Fruit fly (Drosophila melanogaster) whole organism, embryonic: Measurements from ENCODE around the gene Rilpl.
A peak's percentile ranks its signal among the peaks of the same experiment; 100 is the strongest.

ENCODE experiments used
- Aef1 ChIP-seq: fragments of 200-800 bp; sonication (Bioruptor generic); IDR thresholded peaks from 3 replicates; pipeline ENCODE4 v1.3.6; 2022; ENCODE audit warnings: missing biosample characterization, missing genetic modification characterization
- Antp ChIP-seq: fragments of 200-800 bp; sonication (Bioruptor generic); optimal IDR thresholded peaks from 3 replicates; lab custom pipeline; 2016; ENCODE audit warnings: missing biosample characterization, missing genetic modification characterization
- Bgb ChIP-seq: fragments of 200-800 bp; sonication (Bioruptor generic); IDR thresholded peaks from 2 replicates; pipeline ENCODE4 v1.3.6; 2022; ENCODE audit warnings: missing biosample characterization, missing genetic modification characterization; ENCODE audit not compliant: partially characterized antibody
- Bteb2 ChIP-seq: fragments of 200-800 bp; sonication (Bioruptor generic); optimal IDR thresholded peaks from 2 replicates; lab custom pipeline; 2016; ENCODE audit warnings: missing biosample characterization, missing genetic modification characterization
- CG1024 ChIP-seq: fragments of 200-800 bp; sonication (Bioruptor generic); IDR thresholded peaks from 2 replicates; pipeline ENCODE4 v1.3.6; 2022; ENCODE audit warnings: missing biosample characterization, missing genetic modification characterization
- CG10431 ChIP-seq: fragments of 200-800 bp; sonication (Bioruptor generic); optimal IDR thresholded peaks from 3 replicates; lab custom pipeline; 2018; ENCODE audit warnings: missing biosample characterization, mild to moderate bottlenecking, missing genetic modification characterization
- CG11696 ChIP-seq: fragments of 200-800 bp; sonication (Bioruptor generic); IDR thresholded peaks from 2 replicates; pipeline ENCODE4 v1.3.6; 2022; ENCODE audit warnings: missing biosample characterization, missing genetic modification characterization
- CG12391 ChIP-seq: fragments of 200-800 bp; sonication (Bioruptor generic); optimal IDR thresholded peaks from 3 replicates; lab custom pipeline; 2018; ENCODE audit warnings: missing biosample characterization, mild to moderate bottlenecking, missing genetic modification characterization, moderate library complexity
- CG2202 ChIP-seq: fragments of 200-800 bp; sonication (Bioruptor generic); optimal IDR thresholded peaks from 2 replicates; lab custom pipeline; 2018; ENCODE audit warnings: missing biosample characterization, mild to moderate bottlenecking, missing genetic modification characterization
- CG32772 ChIP-seq: fragments of 200-800 bp; sonication (Bioruptor generic); IDR thresholded peaks from 2 replicates; pipeline ENCODE4 v1.3.6; 2022; ENCODE audit warnings: missing biosample characterization, missing genetic modification characterization
- CG34376 ChIP-seq: fragments of 200-800 bp; sonication (Bioruptor generic); optimal IDR thresholded peaks from 2 replicates; lab custom pipeline; 2018; ENCODE audit warnings: missing biosample characterization, mild to moderate bottlenecking, missing genetic modification characterization
- CG4328 ChIP-seq: fragments of 200-800 bp; sonication (Bioruptor generic); optimal IDR thresholded peaks from 3 replicates; lab custom pipeline; 2017; ENCODE audit warnings: missing biosample characterization, missing genetic modification reagents, missing genetic modification characterization
- CG4424 ChIP-seq: fragments of 200-800 bp; sonication (Bioruptor generic); optimal IDR thresholded peaks from 3 replicates; lab custom pipeline; 2016; ENCODE audit warnings: missing biosample characterization, missing genetic modification characterization
- CG4617 ChIP-seq: fragments of 200-800 bp; sonication (Bioruptor generic); optimal IDR thresholded peaks from 3 replicates; lab custom pipeline; 2016; ENCODE audit warnings: missing biosample characterization, missing genetic modification characterization, borderline replicate concordance
- CG5953 ChIP-seq: fragments of 200-800 bp; sonication (Bioruptor generic); IDR thresholded peaks from 2 replicates; pipeline ENCODE4 v1.3.6; 2022; ENCODE audit warnings: missing biosample characterization, missing genetic modification characterization
- CG6654 ChIP-seq: fragments of 200-800 bp; sonication (Bioruptor generic); optimal IDR thresholded peaks from 2 replicates; lab custom pipeline; 2017; ENCODE audit warnings: missing biosample characterization, mild to moderate bottlenecking, missing genetic modification characterization
- CG9876 ChIP-seq: fragments of 200-800 bp; sonication (Bioruptor generic); optimal IDR thresholded peaks from 2 replicates; lab custom pipeline; 2016; ENCODE audit warnings: missing biosample characterization, missing genetic modification characterization
- D ChIP-seq, 2 experiments: fragments of 200-800 bp in 1 of 2; fragments of >200 bp in 1 of 2; sonication (Bioruptor generic) in 1 of 2; optimal IDR thresholded peaks; 2 replicates in 1 of 2; 3 replicates in 1 of 2; lab custom pipeline; 2017; ENCODE audit warnings: mild to moderate bottlenecking in 1 of 2, missing biosample characterization in 1 of 2, missing genetic modification characterization in 1 of 2, missing genetic modification reagents in 1 of 2
- D19A ChIP-seq: fragments of 200-800 bp; optimal IDR thresholded peaks from 3 replicates; lab custom pipeline; 2019; ENCODE audit warnings: missing biosample characterization, mild to moderate bottlenecking, missing genetic modification characterization, moderate library complexity
- Dad ChIP-seq: fragments of 200-800 bp; sonication (Bioruptor generic); optimal IDR thresholded peaks from 3 replicates; lab custom pipeline; 2016; ENCODE audit warnings: missing biosample characterization, missing genetic modification characterization
- Dek ChIP-seq: fragments of 200-800 bp; sonication (Bioruptor generic); optimal IDR thresholded peaks from 3 replicates; lab custom pipeline; 2019; ENCODE audit warnings: missing biosample characterization, mild to moderate bottlenecking, missing genetic modification characterization, moderate library complexity
- HLH54F ChIP-seq: fragments of 200-800 bp; sonication (Bioruptor generic); optimal IDR thresholded peaks from 3 replicates; lab custom pipeline; 2016; ENCODE audit warnings: missing biosample characterization, missing genetic modification characterization
- Hr51 ChIP-seq, 2 experiments: fragments of 200-800 bp; sonication (Bioruptor generic); optimal IDR thresholded peaks; 2 replicates in 1 of 2; 3 replicates in 1 of 2; lab custom pipeline; 2016 to 2018; ENCODE audit warnings: missing biosample characterization in 2 of 2, missing genetic modification characterization in 2 of 2, mild to moderate bottlenecking in 1 of 2, moderate library complexity in 1 of 2
- MESR4 ChIP-seq: fragments of 200-800 bp; sonication (Bioruptor generic); optimal IDR thresholded peaks from 2 replicates; lab custom pipeline; 2018; ENCODE audit warnings: missing biosample characterization, mild to moderate bottlenecking, missing genetic modification characterization, moderate library complexity
- Ssrp ChIP-seq: fragments of 200-800 bp; sonication (Bioruptor generic); optimal IDR thresholded peaks from 2 replicates; lab custom pipeline; 2018; ENCODE audit warnings: missing biosample characterization, mild to moderate bottlenecking, missing genetic modification characterization, moderate library complexity
- ab ChIP-seq: fragments of 200-800 bp; sonication (Bioruptor generic); optimal IDR thresholded peaks from 2 replicates; lab custom pipeline; 2016; ENCODE audit warnings: missing biosample characterization, missing genetic modification characterization
- bcd ChIP-seq: fragments of 200-800 bp; sonication (Bioruptor generic); optimal IDR thresholded peaks from 2 replicates; lab custom pipeline; 2017; ENCODE audit warnings: missing biosample characterization, mild to moderate bottlenecking, missing genetic modification characterization
- bsh ChIP-seq, 2 experiments: fragments of 200-800 bp; sonication (Bioruptor generic); optimal IDR thresholded peaks; 2 replicates each; lab custom pipeline; 2017 to 2018; ENCODE audit warnings: mild to moderate bottlenecking in 2 of 2, missing biosample characterization in 2 of 2, missing genetic modification characterization in 2 of 2, moderate library complexity in 1 of 2
- corto ChIP-seq: fragments of 200-800 bp; sonication (Bioruptor generic); optimal IDR thresholded peaks from 2 replicates; lab custom pipeline; 2016; ENCODE audit warnings: missing biosample characterization, mild to moderate bottlenecking, missing genetic modification characterization, moderate library complexity
- dati ChIP-seq: fragments of 200-800 bp; sonication (Bioruptor generic); IDR thresholded peaks from 2 replicates; pipeline ENCODE4 v1.3.6; 2022; ENCODE audit warnings: missing biosample characterization, missing genetic modification characterization
- eyg ChIP-seq: fragments of 200-800 bp; sonication (Bioruptor generic); optimal IDR thresholded peaks from 3 replicates; lab custom pipeline; 2016; ENCODE audit warnings: missing biosample characterization, missing genetic modification characterization
- fru ChIP-seq: fragments of >200 bp; optimal IDR thresholded peaks from 2 replicates; lab custom pipeline; 2017
- gro ChIP-seq: fragments of 200-800 bp; sonication (Bioruptor generic); optimal IDR thresholded peaks from 2 replicates; lab custom pipeline; 2016; ENCODE audit warnings: missing biosample characterization, missing genetic modification characterization
- kay ChIP-seq: fragments of 200-800 bp; sonication (Bioruptor generic); optimal IDR thresholded peaks from 2 replicates; lab custom pipeline; 2016; ENCODE audit warnings: missing biosample characterization, missing genetic modification characterization
- ken ChIP-seq: fragments of 200-800 bp; sonication (Bioruptor generic); IDR thresholded peaks from 3 replicates; pipeline ENCODE4 v1.3.6; 2022; ENCODE audit warnings: missing biosample characterization, missing genetic modification characterization
- lmd ChIP-seq: fragments of 200-800 bp; sonication (Bioruptor generic); IDR thresholded peaks from 2 replicates; pipeline ENCODE4 v1.3.6; 2022; ENCODE audit warnings: missing biosample characterization, missing genetic modification characterization
- nmo ChIP-seq: fragments of 200-800 bp; sonication (Bioruptor generic); optimal IDR thresholded peaks from 2 replicates; lab custom pipeline; 2018; ENCODE audit warnings: missing biosample characterization, mild to moderate bottlenecking, missing genetic modification characterization, moderate library complexity
- peb ChIP-seq: fragments of 200-800 bp; sonication (Bioruptor generic); IDR thresholded peaks from 2 replicates; pipeline ENCODE4 v1.3.6; 2022; ENCODE audit warnings: missing biosample characterization, missing genetic modification characterization
- psq ChIP-seq: fragments of 200-800 bp; sonication (Bioruptor generic); optimal IDR thresholded peaks from 2 replicates; lab custom pipeline; 2017; ENCODE audit warnings: missing biosample characterization, missing genetic modification characterization
- schlank ChIP-seq: fragments of 200-800 bp; sonication (Bioruptor generic); optimal IDR thresholded peaks from 2 replicates; lab custom pipeline; 2018; ENCODE audit warnings: missing biosample characterization, mild to moderate bottlenecking, missing genetic modification characterization
- scrt ChIP-seq: fragments of 200-800 bp; sonication (Bioruptor generic); optimal IDR thresholded peaks from 2 replicates; lab custom pipeline; 2018; ENCODE audit warnings: missing biosample characterization, mild to moderate bottlenecking, missing genetic modification characterization, moderate library complexity
- seq ChIP-seq: fragments of 200-800 bp; sonication (Bioruptor generic); IDR thresholded peaks from 2 replicates; pipeline ENCODE4 v1.3.6; 2022; ENCODE audit warnings: missing biosample characterization, missing genetic modification characterization
- sima ChIP-seq: fragments of 200-800 bp; sonication (Bioruptor generic); optimal IDR thresholded peaks from 2 replicates; lab custom pipeline; 2016; ENCODE audit warnings: missing biosample characterization, missing genetic modification characterization
- sr ChIP-seq: fragments of 200-800 bp; sonication (Bioruptor generic); IDR thresholded peaks from 3 replicates; pipeline ENCODE4 v1.3.6; 2022; ENCODE audit warnings: missing biosample characterization, missing genetic modification characterization
- tna ChIP-seq: fragments of 200-800 bp; sonication (Bioruptor generic); IDR thresholded peaks from 2 replicates; pipeline ENCODE4 v1.3.6; 2022; ENCODE audit warnings: missing biosample characterization, missing genetic modification characterization; ENCODE audit not compliant: partially characterized antibody
- toy ChIP-seq: fragments of 200-800 bp; sonication (Bioruptor generic); IDR thresholded peaks from 2 replicates; pipeline ENCODE4 v1.3.6; 2022; ENCODE audit warnings: missing biosample characterization, missing genetic modification characterization
- tx ChIP-seq: fragments of 200-800 bp; sonication (Bioruptor generic); optimal IDR thresholded peaks from 2 replicates; lab custom pipeline; 2016; ENCODE audit warnings: missing biosample characterization, missing genetic modification characterization
- usp ChIP-seq: fragments of >200 bp; optimal IDR thresholded peaks from 2 replicates; lab custom pipeline; 2017; ENCODE audit warnings: missing biosample characterization, missing genetic modification characterization
- zf30C ChIP-seq: fragments of 200-800 bp; sonication (Bioruptor generic); optimal IDR thresholded peaks from 3 replicates; lab custom pipeline; 2018; ENCODE audit warnings: missing biosample characterization, mild to moderate bottlenecking, missing genetic modification characterization

Rilpl gene

DNA sequence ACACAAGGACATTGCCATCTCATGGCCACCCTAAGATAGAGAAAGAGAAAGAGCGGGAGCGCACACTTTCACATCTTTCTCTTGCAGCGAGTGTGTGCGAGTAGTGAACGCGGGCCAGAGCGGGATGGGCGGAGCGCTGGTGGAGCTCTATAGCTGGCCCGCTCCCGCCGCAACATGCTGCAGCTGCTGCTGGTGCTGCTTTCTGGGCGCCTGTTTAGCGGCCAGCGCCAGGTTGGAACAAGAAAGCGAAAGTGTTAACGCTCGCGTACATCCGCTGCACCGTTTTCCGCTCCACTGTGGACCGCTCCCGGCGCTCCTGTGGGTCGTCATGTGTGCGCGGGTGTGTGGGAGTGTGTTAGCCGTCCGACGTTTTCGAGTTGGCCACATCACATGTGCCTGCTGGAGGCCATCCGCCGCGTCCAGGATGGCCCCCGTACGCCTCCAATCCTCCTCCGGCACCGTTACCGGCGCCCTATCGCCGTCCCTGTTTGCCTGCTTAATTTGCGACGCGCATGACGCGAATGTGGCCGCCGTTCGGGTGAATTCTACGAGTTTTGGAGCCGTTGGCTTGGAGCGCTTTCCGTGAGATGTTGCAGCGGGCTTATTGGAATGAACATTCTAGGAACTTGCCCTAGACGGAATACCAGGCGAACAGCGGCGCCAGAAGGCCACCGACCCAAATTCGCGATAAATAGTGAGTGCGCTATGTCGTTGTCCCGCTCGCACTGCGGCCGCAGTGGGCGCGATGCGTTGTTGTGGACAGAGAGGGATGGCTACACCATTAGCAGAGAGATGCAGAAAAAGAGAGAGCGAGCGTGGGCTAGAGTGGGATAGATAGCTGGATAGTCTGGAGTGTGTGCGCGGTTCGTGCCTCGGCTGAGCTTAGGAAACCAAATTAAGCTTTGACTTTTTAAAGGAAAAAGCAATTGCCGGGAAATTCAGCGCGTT lies 6.5 kb downstream of the Rilpl start:
- TF ChIP-seq sr (peak; percentile 77), usp (GFP tag; lab: Kevin White, UChicago) (no peak), eyg (GFP tag; lab: Kevin White, UChicago) (no peak), sima (GFP tag; lab: Kevin White, UChicago) (no peak), dati (no peak), Antp (no peak), tx (no peak), CG4424 (GFP tag; lab: Kevin White, UChicago) (no peak), tna (GFP tag; lab: Robert Waterston, UW) (no peak), peb (no peak), Aef1 (GFP tag; lab: Robert Waterston, UW) (no peak), zf30C (no peak), CG11696 (GFP tag; lab: Robert Waterston, UW) (no peak), ab (no peak), CG6654 (no peak), schlank (tag; lab: Kevin White, UChicago) (no peak), CG10431 (peak; percentile 81), CG4617 (no peak), D (optimal IDR thresholded peaks at IDR 0.05; lab: Kevin White, UChicago) (no peak), D (GFP tag; optimal IDR thresholded peaks at IDR 0.05; lab: Kevin White, UChicago) (no peak), CG5953 (GFP tag; lab: Robert Waterston, UW) (no peak), toy (GFP tag; lab: Robert Waterston, UW) (no peak), Hr51 (GFP tag; optimal IDR thresholded peaks at IDR 0.05; lab: Kevin White, UChicago) (peak in 1 of 2 experiments; percentile 1), CG9876 (GFP tag; lab: Kevin White, UChicago) (no peak), ken (GFP tag; lab: Robert Waterston, UW) (peak; percentile 39; the same call in 1 of the 3 replicates), MESR4 (GFP tag; lab: Kevin White, UChicago) (peak; percentile 2), Dek (no peak), bsh (GFP tag; optimal IDR thresholded peaks at IDR 0.05; lab: Kevin White, UChicago) (no peak), Dad (GFP tag; lab: Kevin White, UChicago) (peak; percentile 3), HLH54F (GFP tag; lab: Kevin White, UChicago) (no peak), psq (GFP tag; lab: Kevin White, UChicago) (no peak), bcd (GFP tag; lab: Kevin White, UChicago) (no peak), corto (GFP tag; lab: Kevin White, UChicago) (no peak), scrt (GFP tag; lab: Kevin White, UChicago) (peak; percentile 9), Ssrp (tag; lab: Kevin White, UChicago) (no peak), CG34376 (peak; percentile 3), Bteb2 (no peak), CG12391 (tag; lab: Kevin White, UChicago) (no peak), D19A (tag; lab: Kevin White, UChicago) (no peak), lmd (GFP tag; lab: Robert Waterston, UW) (no peak), CG1024 (GFP tag; lab: Robert Waterston, UW) (no peak), CG2202 (tag; lab: Kevin White, UChicago) (no peak), Bgb (peak; percentile 59), gro (GFP tag; lab: Kevin White, UChicago) (no peak), CG32772 (no peak), CG4328 (GFP tag; lab: Kevin White, UChicago) (peak; percentile 45), fru (lab: Kevin White, UChicago) (no peak), kay (no peak), nmo (GFP tag; lab: Kevin White, UChicago) (peak; percentile 33), seq (GFP tag; lab: Robert Waterston, UW) (no peak)
